Fruit fly (Drosophila melanogaster): ENCODE measurements around the gene xmas.
A peak's percentile ranks its signal among the peaks of the same experiment; 100 is the strongest.

The xmas gene

DNA sequence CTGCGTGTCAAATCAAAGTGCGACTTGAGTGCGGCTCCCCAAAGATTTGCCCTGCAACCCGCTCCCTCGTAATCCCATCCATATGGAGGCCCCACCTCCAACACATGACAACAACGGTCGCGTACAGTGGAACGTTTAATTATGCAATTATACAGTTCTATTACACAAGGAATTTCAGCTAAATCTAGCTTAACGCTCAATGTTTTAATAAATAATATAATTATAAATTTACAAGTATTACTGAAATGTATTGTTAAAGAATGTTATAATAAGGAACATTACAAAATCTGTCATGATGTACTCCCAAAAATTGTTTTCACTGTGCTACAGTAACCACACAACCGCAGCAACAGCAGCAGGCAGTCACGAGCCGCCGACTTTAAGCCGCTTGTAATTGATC lies 15.0 kb upstream of the xmas start:
- TF ChIP-seq CTCF (optimal IDR thresholded peaks at IDR 0.05) (no peak), CG8478 (optimal IDR thresholded peaks at IDR 0.05) (no peak)

DNA sequence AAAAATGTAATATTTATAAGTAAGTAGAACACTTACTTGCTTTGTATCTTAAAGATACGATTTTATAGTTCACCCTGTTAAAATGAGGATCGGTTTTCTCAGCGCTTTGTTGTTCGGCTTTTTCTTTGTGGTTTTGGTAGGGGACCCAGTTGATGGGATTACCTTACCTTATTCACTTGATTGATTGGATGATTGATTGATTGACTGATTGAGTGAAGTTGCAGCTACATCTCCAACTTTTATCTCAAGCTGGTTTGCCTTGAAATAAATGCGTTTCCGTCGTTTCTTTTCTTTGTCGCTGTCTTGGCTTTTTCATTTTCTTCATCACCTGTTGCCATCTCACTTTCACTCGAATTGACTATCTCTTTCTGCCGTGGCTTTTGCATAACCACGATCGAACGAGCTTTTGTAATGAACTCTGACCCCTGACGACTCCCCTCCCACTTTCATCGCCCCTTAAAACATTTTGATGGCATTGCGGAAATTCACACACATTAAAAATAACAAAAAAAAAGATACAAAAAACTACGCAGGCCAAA lies 13.7 kb upstream of the xmas start:
- TF ChIP-seq CTCF (optimal IDR thresholded peaks at IDR 0.05) (no peak), CG8478 (optimal IDR thresholded peaks at IDR 0.05) (no peak)

DNA sequence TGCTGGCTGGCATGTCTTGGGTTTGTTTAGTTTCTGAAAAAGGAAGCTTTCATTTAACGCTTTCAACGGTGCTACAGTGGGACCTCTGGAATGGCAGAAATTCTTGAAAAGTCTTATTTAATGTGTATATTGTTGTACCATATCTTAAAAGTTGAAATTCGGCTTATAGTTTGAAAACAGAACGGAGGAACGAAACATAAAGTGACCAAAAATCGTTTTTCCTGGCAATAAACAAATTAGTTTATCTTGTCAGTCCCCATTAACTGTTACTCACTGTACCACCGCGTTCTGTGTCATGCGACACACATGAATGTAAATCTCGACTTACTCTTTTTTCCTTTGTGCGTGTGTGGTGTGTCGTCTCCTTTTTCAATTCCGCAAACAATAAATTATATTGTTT lies 13.0 kb upstream of the xmas start:
- TF ChIP-seq CTCF (optimal IDR thresholded peaks at IDR 0.05) (no peak), CG8478 (optimal IDR thresholded peaks at IDR 0.05) (no peak)

- TF ChIP-seq CTCF (optimal IDR thresholded peaks at IDR 0.05): no peak
- TF ChIP-seq CG8478 (optimal IDR thresholded peaks at IDR 0.05): no peak
These were observed 11.4 kb upstream of the xmas start for dm6 chrX:17170484-17170944.

dm6 chrX:17167304-17167703 lies 8.2 kb upstream of the xmas start:
- no peak for TF ChIP-seq CTCF (optimal IDR thresholded peaks at IDR 0.05)
- TF ChIP-seq CG8478 (optimal IDR thresholded peaks at IDR 0.05): no peak

DNA sequence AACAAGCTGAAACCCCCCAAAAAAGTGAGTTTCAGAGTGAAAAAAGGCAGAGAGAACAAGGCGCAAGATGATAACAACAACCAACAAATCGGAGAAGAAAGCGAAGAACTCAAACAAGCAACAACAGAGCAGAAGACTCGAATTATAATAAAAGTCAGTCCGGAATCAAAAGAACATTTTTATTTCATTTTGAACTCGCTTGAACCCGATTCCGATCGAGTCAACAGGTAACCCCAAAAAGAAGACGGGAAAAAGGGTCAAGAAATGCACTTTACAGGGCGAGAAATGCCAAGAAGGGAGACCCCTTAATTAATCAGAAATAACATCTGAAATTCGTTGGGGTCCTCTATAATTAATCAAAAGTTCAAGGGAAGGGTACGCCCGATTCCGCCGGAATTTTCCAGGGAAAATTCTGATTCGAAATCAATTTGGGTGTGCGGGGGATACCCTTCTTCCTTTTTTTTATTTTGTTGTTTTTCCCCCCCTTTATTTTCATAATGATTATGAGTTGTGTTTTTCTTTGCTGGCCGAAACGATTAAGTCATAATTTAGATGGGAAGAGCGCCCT lies 3.4 kb upstream of the xmas start:
- TF ChIP-seq CTCF (optimal IDR thresholded peaks at IDR 0.05) (no peak), CG8478 (optimal IDR thresholded peaks at IDR 0.05) (no peak)

- TF ChIP-seq CG8478 (optimal IDR thresholded peaks at IDR 0.05) (no peak), CTCF (optimal IDR thresholded peaks at IDR 0.05) (no peak)
These were observed 1.4 kb upstream of the xmas start for dm6 chrX:17160396-17161040.

dm6 chrX:17159819-17160218 lies 713 bp upstream of the xmas start, which contains the start of gene baz:
Gene baz, plus strand, starts transcription at chrX:17160006.
- TF ChIP-seq CTCF (optimal IDR thresholded peaks at IDR 0.05): peak in 1 of 2 experiments; percentile 23
- no peak for TF ChIP-seq CG8478 (optimal IDR thresholded peaks at IDR 0.05)

dm6 chrX:17150660-17151059 lies 8.4 kb downstream of the xmas start:
- no peak for TF ChIP-seq CTCF (optimal IDR thresholded peaks at IDR 0.05)
- no peak for TF ChIP-seq CG8478 (optimal IDR thresholded peaks at IDR 0.05)

DNA sequence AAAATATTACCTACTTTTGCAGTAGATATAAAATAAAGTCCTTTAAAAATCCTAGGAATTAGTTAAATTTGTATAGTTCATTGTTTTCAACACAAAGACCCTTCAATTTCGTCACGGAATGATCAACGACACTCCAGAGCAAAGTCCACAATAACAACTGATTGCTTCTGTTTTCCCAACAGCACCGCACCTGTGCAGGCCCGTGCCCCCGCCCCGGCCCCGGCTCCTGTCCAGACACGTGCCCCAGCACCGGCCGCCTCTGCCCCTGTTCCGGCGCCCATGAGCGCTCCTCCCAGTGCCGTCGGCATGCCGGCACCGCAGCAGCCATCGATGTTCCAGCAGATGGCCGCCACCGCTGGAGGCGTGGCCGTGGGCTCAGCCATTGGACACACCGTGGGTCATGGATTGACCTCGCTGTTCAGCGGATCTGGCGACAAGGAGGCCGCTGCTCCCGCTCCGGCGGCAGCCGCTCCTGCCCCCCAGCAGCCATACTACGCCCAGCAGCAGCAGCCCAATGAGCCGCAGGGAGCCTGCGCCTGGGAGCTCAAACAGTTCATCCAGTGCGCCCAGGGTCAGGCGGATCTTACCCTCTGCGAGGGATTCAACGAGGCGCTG lies 9.3 kb downstream of the xmas start:
- TF ChIP-seq CG8478 (optimal IDR thresholded peaks at IDR 0.05): no peak
- no peak for TF ChIP-seq CTCF (optimal IDR thresholded peaks at IDR 0.05)

DNA sequence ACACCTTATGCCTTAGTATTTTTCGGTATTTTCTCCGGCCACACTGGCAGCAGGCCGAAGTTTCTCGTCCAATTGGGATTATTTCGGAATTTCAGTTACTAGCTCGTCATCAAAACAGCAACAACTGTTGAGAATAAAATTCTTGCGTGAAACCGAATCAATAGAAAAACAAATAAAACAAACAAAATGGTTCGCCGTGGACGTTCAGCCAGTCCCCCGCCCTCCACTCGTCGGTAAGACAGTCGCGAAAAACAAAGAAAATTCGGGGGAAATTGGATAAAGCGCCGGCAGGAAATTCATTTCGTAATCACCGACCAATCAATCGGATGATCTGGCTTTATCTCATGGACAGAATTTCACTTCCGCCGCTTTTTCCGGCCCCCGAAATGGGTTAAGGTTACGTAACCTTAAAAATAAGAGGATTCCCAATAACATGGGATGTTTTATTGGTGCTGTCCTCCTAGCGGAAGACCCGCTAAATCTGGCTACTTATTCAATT lies 10.1 kb downstream of the xmas start, which contains the start of gene Chchd2:
TSS of gene Chchd2 (plus strand) at position 51 of the 499 bp plus-strand sequence.
- TF ChIP-seq CG8478 (optimal IDR thresholded peaks at IDR 0.05) (no peak), CTCF (optimal IDR thresholded peaks at IDR 0.05) (no peak)

DNA sequence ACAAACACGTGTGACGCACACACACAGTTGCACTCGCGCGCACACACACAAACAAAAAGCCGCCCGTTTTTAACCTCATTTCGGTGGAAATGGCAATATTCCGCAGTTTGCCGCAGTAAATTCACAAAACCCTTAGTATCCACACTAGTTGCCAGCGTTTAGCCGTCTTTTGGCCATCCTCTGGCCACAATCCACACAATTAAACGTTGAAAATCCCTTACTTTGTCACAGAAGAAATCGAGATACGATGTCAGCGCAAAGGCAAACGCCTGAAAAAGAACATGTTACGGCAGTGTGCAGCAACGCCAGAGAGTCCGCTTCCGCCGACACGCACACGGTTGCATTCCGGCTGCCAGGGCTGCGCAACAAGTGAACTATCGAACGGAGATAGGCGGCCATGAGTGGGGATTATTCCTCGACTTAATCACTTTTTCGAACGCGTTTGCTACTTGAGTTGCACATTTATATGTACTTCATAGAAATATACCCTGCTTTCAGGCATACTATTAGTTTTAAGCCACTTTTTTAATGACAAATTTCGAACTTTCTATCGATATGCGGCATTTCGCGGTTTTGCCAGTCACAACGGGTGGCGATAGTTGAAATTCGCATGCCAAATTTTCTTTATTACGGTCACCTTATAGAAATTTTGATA lies 11.0 kb downstream of the xmas start, which contains the start of gene RpS5a:
TSS of gene RpS5a (minus strand) at position 282 of the 655 bp plus-strand sequence.
- TF ChIP-seq CTCF (optimal IDR thresholded peaks at IDR 0.05) (no peak), CG8478 (optimal IDR thresholded peaks at IDR 0.05) (no peak)

DNA sequence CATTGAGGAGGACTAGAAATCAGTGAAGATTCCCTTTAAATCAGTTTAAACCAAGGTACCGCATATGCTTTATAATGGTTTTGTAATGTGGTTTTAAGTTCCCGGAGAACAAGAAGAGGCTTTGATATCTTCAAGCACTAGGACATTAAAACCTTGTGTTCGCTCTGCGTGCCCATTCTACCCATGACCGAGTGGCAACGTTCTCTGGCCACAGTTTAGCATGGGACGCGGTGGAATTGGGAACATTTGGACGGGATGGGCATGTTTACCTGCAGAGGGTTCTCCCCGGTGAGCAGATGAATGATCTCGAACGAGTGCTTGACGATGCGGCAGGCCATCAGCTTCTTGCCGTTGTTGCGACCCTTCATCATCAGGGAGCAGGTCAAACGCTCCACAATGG lies 12.6 kb downstream of the xmas start:
- TF ChIP-seq CG8478 (optimal IDR thresholded peaks at IDR 0.05): no peak
- no peak for TF ChIP-seq CTCF (optimal IDR thresholded peaks at IDR 0.05)

- TF ChIP-seq CG8478 (optimal IDR thresholded peaks at IDR 0.05) (no peak), CTCF (optimal IDR thresholded peaks at IDR 0.05) (no peak)
These were observed 16.1 kb downstream of the xmas start, which contains the start of the genes mei-217 and mei-218 for dm6 chrX:17142940-17143534. Gene mei-217, minus strand, starts transcription at chrX:17142990. Gene mei-218, minus strand, starts transcription at chrX:17142990.

- TF ChIP-seq CTCF (optimal IDR thresholded peaks at IDR 0.05) (no peak), CG8478 (optimal IDR thresholded peaks at IDR 0.05) (no peak)
These were observed 26.4 kb downstream of the xmas start for dm6 chrX:17132685-17133084.

Data from S2 (cell line).